Fruit fly (Drosophila melanogaster): Measurements from ENCODE around the gene CG3225.

Gene CG3225

dm6 chr2L:4820448-4821318 is 2.6 kb upstream of the CG3225 start (continued):
- TF ChIP-seq Gug (GFP tag; IDR thresholded peaks at IDR 0.05) = peak; percentile 43; the same call in 2 of the 4 replicates
- TF ChIP-seq CG11247 (GFP tag; IDR thresholded peaks at IDR 0.05) = no peak
- no peak for TF ChIP-seq CG15269 (tag; optimal IDR thresholded peaks at IDR 0.05)
- no peak for TF ChIP-seq dimm (GFP tag; IDR thresholded peaks at IDR 0.05)
- TF ChIP-seq sob (GFP tag; IDR thresholded peaks at IDR 0.05) = no peak
- peak; percentile 33 for TF ChIP-seq psq (GFP tag; optimal IDR thresholded peaks at IDR 0.05)
- TF ChIP-seq CG11093 (GFP tag; IDR thresholded peaks at IDR 0.05) = peak; percentile 10; the same call in 1 of the 3 replicates
- TF ChIP-seq CG6272 (GFP tag; IDR thresholded peaks at IDR 0.05) = 0 out of 2 replicates have a peak, but pooled peaks have one; percentile 9
- peak; percentile 49 for TF ChIP-seq CG7839 (tag; optimal IDR thresholded peaks at IDR 0.05)
- peak; percentile 20 for TF ChIP-seq fd96Cb (tag; optimal IDR thresholded peaks at IDR 0.05)
- no peak for TF ChIP-seq odd (GFP tag; optimal IDR thresholded peaks at IDR 0.05)
- TF ChIP-seq Dref (GFP tag; IDR thresholded peaks at IDR 0.05) = no peak
- no peak for TF ChIP-seq pho (GFP tag; optimal IDR thresholded peaks at IDR 0.05)
- peak; percentile 32 for TF ChIP-seq nerfin-1 (tag; optimal IDR thresholded peaks at IDR 0.05)
- peak; percentile 24; the same call in 1 of the 3 replicates for TF ChIP-seq ken (GFP tag; IDR thresholded peaks at IDR 0.05)
- TF ChIP-seq eve (GFP tag; optimal IDR thresholded peaks at IDR 0.05) = peak in 1 of 2 experiments; percentile 86
- TF ChIP-seq CG10654 (GFP tag; optimal IDR thresholded peaks at IDR 0.05) = no peak
- TF ChIP-seq hbn (GFP tag; IDR thresholded peaks at IDR 0.05; ENCODE audit: partially characterized antibody) = no peak
- TF ChIP-seq CG9932 (GFP tag; IDR thresholded peaks at IDR 0.05) = no peak; the same call in 1 of the 2 replicates
- TF ChIP-seq repo (GFP tag; optimal IDR thresholded peaks at IDR 0.05) = no peak
- no peak for TF ChIP-seq CG7271 (tag; optimal IDR thresholded peaks at IDR 0.05)
- TF ChIP-seq knrl (GFP tag; IDR thresholded peaks at IDR 0.05; ENCODE audit: partially characterized antibody) = no peak
- TF ChIP-seq abd-A (tag; optimal IDR thresholded peaks at IDR 0.05) = no peak
- no peak for TF ChIP-seq tx (GFP tag; optimal IDR thresholded peaks at IDR 0.05)
- TF ChIP-seq Doc3 (GFP tag; IDR thresholded peaks at IDR 0.05; ENCODE audit: partially characterized antibody) = no peak
- TF ChIP-seq ro (GFP tag; IDR thresholded peaks at IDR 0.05) = no peak; the same call in 1 of the 2 replicates
- TF ChIP-seq Hsf (GFP tag; optimal IDR thresholded peaks at IDR 0.05) = peak; percentile 41
- no peak for TF ChIP-seq PHDP (tag; optimal IDR thresholded peaks at IDR 0.05)
- no peak; the same call in 2 of the 3 replicates for TF ChIP-seq so (GFP tag; IDR thresholded peaks at IDR 0.05)
- no peak for TF ChIP-seq btn (GFP tag; optimal IDR thresholded peaks at IDR 0.05)
- TF ChIP-seq grau (tag; optimal IDR thresholded peaks at IDR 0.05) = peak; percentile 61
- no peak for TF ChIP-seq exex (tag; optimal IDR thresholded peaks at IDR 0.05)
- TF ChIP-seq CG14710 (tag; optimal IDR thresholded peaks at IDR 0.05) = peak; percentile 64
- TF ChIP-seq croc (GFP tag; conservative IDR thresholded peaks at IDR 0.05) = no peak; the same call in 1 of the 3 replicates
- TF ChIP-seq Trl (optimal IDR thresholded peaks at IDR 0.05) = peak; percentile 57 to 63
- TF ChIP-seq Trl (GFP tag; optimal IDR thresholded peaks at IDR 0.05) = no peak
- TF ChIP-seq BEAF-32 (GFP tag; optimal IDR thresholded peaks at IDR 0.05) = no peak
- TF ChIP-seq Hey (tag; optimal IDR thresholded peaks at IDR 0.05) = no peak
- TF ChIP-seq CG8944 (GFP tag; optimal IDR thresholded peaks at IDR 0.05) = no peak
- peak; percentile 8 for TF ChIP-seq CG12155 (GFP tag; optimal IDR thresholded peaks at IDR 0.05)
- TF ChIP-seq CG13296 (GFP tag; optimal IDR thresholded peaks at IDR 0.05) = no peak
- TF ChIP-seq scrt (GFP tag; optimal IDR thresholded peaks at IDR 0.05) = no peak
- no peak for TF ChIP-seq hkb (optimal IDR thresholded peaks at IDR 0.05)
- peak; percentile 6 for TF ChIP-seq hkb (GFP tag; IDR thresholded peaks at IDR 0.05)
- TF ChIP-seq Ssrp (tag; optimal IDR thresholded peaks at IDR 0.05) = peak; percentile 61
- TF ChIP-seq sug (tag; optimal IDR thresholded peaks at IDR 0.05) = no peak
- TF ChIP-seq crc (GFP tag; optimal IDR thresholded peaks at IDR 0.05) = no peak
- TF ChIP-seq p53 (GFP tag; optimal IDR thresholded peaks at IDR 0.05) = no peak
- TF ChIP-seq CG2678 (tag; optimal IDR thresholded peaks at IDR 0.05) = no peak

Data from whole organism, embryonic.